Worm (Caenorhabditis elegans) whole organism, late embryonic: ENCODE results near the gene R02F2.7.

Experiments used
- C08G9.2 ChIP-seq: sonication (generic microtip); optimal IDR thresholded peaks from 2 replicates; lab custom pipeline; 2016; ENCODE audit warnings: mild to moderate bottlenecking, missing genetic modification characterization, moderate library complexity, missing compliant biosample characterization
- ama-1 ChIP-seq: fragments of 150-350 bp; optimal IDR thresholded peaks from 2 replicates; lab custom pipeline; 2014
- ceh-24 ChIP-seq: sonication (generic microtip); optimal IDR thresholded peaks from 2 replicates; lab custom pipeline; 2016; ENCODE audit warnings: mild to moderate bottlenecking, missing genetic modification characterization, missing compliant biosample characterization
- dve-1 ChIP-seq: sonication (generic microtip); optimal IDR thresholded peaks from 2 replicates; lab custom pipeline; 2017; ENCODE audit warnings: antibody characterized with exemption, mild to moderate bottlenecking, missing genetic modification characterization, missing compliant biosample characterization
- elt-2 ChIP-seq: sonication (generic microtip); optimal IDR thresholded peaks from 2 replicates; lab custom pipeline; 2016; ENCODE audit warnings: missing genetic modification reagents, missing genetic modification characterization, missing compliant biosample characterization
- fkh-6 ChIP-seq: sonication (generic microtip); optimal IDR thresholded peaks from 2 replicates; lab custom pipeline; 2016; ENCODE audit warnings: missing genetic modification characterization, missing compliant biosample characterization
- hlh-30 ChIP-seq: sonication (generic microtip); optimal IDR thresholded peaks from 2 replicates; lab custom pipeline; 2017; ENCODE audit warnings: antibody characterized with exemption, missing genetic modification characterization, missing compliant biosample characterization; ENCODE audit not compliant: insufficient read depth
- mec-3 ChIP-seq: sonication (generic microtip); optimal IDR thresholded peaks from 2 replicates; lab custom pipeline; 2016; ENCODE audit warnings: borderline replicate concordance, missing genetic modification characterization, missing compliant biosample characterization
- npax-4 ChIP-seq: sonication (generic microtip); optimal IDR thresholded peaks from 2 replicates; lab custom pipeline; 2016; ENCODE audit warnings: missing genetic modification characterization, missing compliant biosample characterization
- pat-9 ChIP-seq: fragments of 200-800 bp; sonication (Bioruptor generic); optimal IDR thresholded peaks from 2 replicates; lab custom pipeline; 2018; ENCODE audit warnings: mild to moderate bottlenecking, missing genetic modification characterization, moderate library complexity, missing compliant biosample characterization
- tbx-2 ChIP-seq: sonication (generic microtip); optimal IDR thresholded peaks from 2 replicates; lab custom pipeline; 2016; ENCODE audit warnings: missing genetic modification characterization, missing compliant biosample characterization
- unc-55 ChIP-seq: sonication (generic microtip); optimal IDR thresholded peaks from 2 replicates; lab custom pipeline; 2017; ENCODE audit warnings: missing biosample characterization, missing genetic modification reagents, missing genetic modification characterization

- no peak for TF ChIP-seq ceh-24 (tag; lab: Kevin White, UChicago)
- no peak for TF ChIP-seq fkh-6 (tag; lab: Kevin White, UChicago)
- no peak for TF ChIP-seq hlh-30
- TF ChIP-seq mec-3 (tag; lab: Kevin White, UChicago): no peak
- no peak for TF ChIP-seq elt-2
- TF ChIP-seq tbx-2 (tag; lab: Kevin White, UChicago): no peak
- no peak for TF ChIP-seq unc-55
- no peak for TF ChIP-seq dve-1
- TF ChIP-seq C08G9.2 (tag; lab: Kevin White, UChicago): no peak
- TF ChIP-seq ama-1 (lab: Kevin White, UChicago): peak; percentile 53
- TF ChIP-seq pat-9: no peak
- TF ChIP-seq npax-4 (tag; lab: Kevin White, UChicago): no peak
These were observed 22.5 kb upstream of the R02F2.7 start for ce11 chrIII:5506023-5506597.
